Fruit fly (Drosophila melanogaster) whole organism, embryonic: ENCODE measurements around the gene CG4597.

Experiments
- Adf1 ChIP-seq: fragments of 200-800 bp; sonication (Bioruptor generic); IDR thresholded peaks from 2 replicates; pipeline ENCODE4 v1.3.6; 2022; ENCODE audit warnings: missing biosample characterization, missing genetic modification characterization
- B-H1 ChIP-seq: fragments of 200-800 bp; sonication (Bioruptor generic); IDR thresholded peaks from 3 replicates; pipeline ENCODE4 v1.3.6; 2022; ENCODE audit warnings: missing biosample characterization, missing genetic modification characterization
- Blimp-1 ChIP-seq: fragments of 200-800 bp; sonication (Bioruptor generic); optimal IDR thresholded peaks from 3 replicates; lab custom pipeline; 2018; ENCODE audit warnings: missing biosample characterization, missing genetic modification characterization, mild to moderate bottlenecking, moderate library complexity, missing genetic modification reagents
- BtbVII ChIP-seq: fragments of 200-800 bp; sonication (Bioruptor generic); optimal IDR thresholded peaks from 3 replicates; lab custom pipeline; 2017; ENCODE audit warnings: missing biosample characterization, mild to moderate bottlenecking, missing genetic modification characterization
- CG10147 ChIP-seq: fragments of 200-800 bp; sonication (Bioruptor generic); optimal IDR thresholded peaks from 2 replicates; lab custom pipeline; 2019; ENCODE audit warnings: missing biosample characterization, mild to moderate bottlenecking, missing genetic modification characterization, moderate library complexity
- CG10321 ChIP-seq: fragments of 200-800 bp; sonication (Bioruptor generic); IDR thresholded peaks from 2 replicates; pipeline ENCODE4 v1.3.6; 2022; ENCODE audit warnings: missing biosample characterization, missing genetic modification characterization
- CG10565 ChIP-seq: fragments of 200-800 bp; sonication (Bioruptor generic); optimal IDR thresholded peaks from 3 replicates; lab custom pipeline; 2016; ENCODE audit warnings: missing biosample characterization, mild to moderate bottlenecking, missing genetic modification characterization
- CG11398 ChIP-seq: fragments of 200-800 bp; sonication (Bioruptor generic); optimal IDR thresholded peaks from 2 replicates; lab custom pipeline; 2016; ENCODE audit warnings: missing biosample characterization, missing genetic modification characterization
- CG11560 ChIP-seq: fragments of 200-800 bp; sonication (Bioruptor generic); IDR thresholded peaks from 3 replicates; pipeline ENCODE4 v1.3.6; 2022; ENCODE audit warnings: missing biosample characterization, missing genetic modification characterization
- CG12659 ChIP-seq: fragments of 200-800 bp; sonication (Bioruptor generic); optimal IDR thresholded peaks from 3 replicates; lab custom pipeline; 2017; ENCODE audit warnings: mild to moderate bottlenecking, missing biosample characterization, missing genetic modification reagents, missing genetic modification characterization
- CG13775 ChIP-seq: fragments of 200-800 bp; sonication (Bioruptor generic); optimal IDR thresholded peaks from 3 replicates; lab custom pipeline; 2017; ENCODE audit warnings: missing biosample characterization, mild to moderate bottlenecking, missing genetic modification characterization
- CG13894 ChIP-seq: fragments of 200-800 bp; sonication (Bioruptor generic); optimal IDR thresholded peaks from 3 replicates; lab custom pipeline; 2018; ENCODE audit warnings: missing biosample characterization, mild to moderate bottlenecking, missing genetic modification characterization, moderate library complexity
- CG17829 ChIP-seq: fragments of 200-800 bp; optimal IDR thresholded peaks from 2 replicates; lab custom pipeline; 2019; ENCODE audit warnings: missing biosample characterization, mild to moderate bottlenecking, missing genetic modification characterization, moderate library complexity
- CG18011 ChIP-seq: fragments of 200-800 bp; sonication (Bioruptor generic); optimal IDR thresholded peaks from 2 replicates; lab custom pipeline; 2017; ENCODE audit warnings: missing biosample characterization, missing genetic modification characterization, mild to moderate bottlenecking, moderate library complexity, missing genotype
- CG18599 ChIP-seq: fragments of 200-800 bp; sonication (Bioruptor generic); optimal IDR thresholded peaks from 3 replicates; lab custom pipeline; 2017; ENCODE audit warnings: missing biosample characterization, missing genetic modification characterization, mild to moderate bottlenecking, moderate library complexity, missing genetic modification reagents
- CG30020 ChIP-seq: fragments of 200-800 bp; optimal IDR thresholded peaks from 2 replicates; lab custom pipeline; 2019; ENCODE audit warnings: missing biosample characterization, mild to moderate bottlenecking, missing genetic modification characterization, moderate library complexity
- CG31365 ChIP-seq: fragments of 200-800 bp; sonication (Bioruptor generic); optimal IDR thresholded peaks from 2 replicates; lab custom pipeline; 2018; ENCODE audit warnings: missing biosample characterization, mild to moderate bottlenecking, missing genetic modification characterization
- CG31388 ChIP-seq: fragments of 200-800 bp; sonication (Bioruptor generic); optimal IDR thresholded peaks from 2 replicates; lab custom pipeline; 2016; ENCODE audit warnings: missing biosample characterization, missing genetic modification characterization
- CG32532 ChIP-seq: fragments of 200-800 bp; sonication (Bioruptor generic); IDR thresholded peaks from 2 replicates; pipeline ENCODE4 v1.3.6; 2022; ENCODE audit warnings: missing biosample characterization, missing genetic modification characterization
- CG34224 ChIP-seq: fragments of 200-800 bp; sonication (Bioruptor generic); IDR thresholded peaks from 3 replicates; pipeline ENCODE4 v1.3.6; 2022; ENCODE audit warnings: missing biosample characterization, missing genetic modification characterization; ENCODE audit not compliant: partially characterized antibody
- CG4282 ChIP-seq: fragments of 200-800 bp; sonication (Bioruptor generic); optimal IDR thresholded peaks from 2 replicates; lab custom pipeline; 2016; ENCODE audit warnings: missing biosample characterization, missing genetic modification characterization
- CG4404 ChIP-seq: fragments of 200-800 bp; sonication (Bioruptor generic); IDR thresholded peaks from 2 replicates; pipeline ENCODE4 v1.3.6; 2022; ENCODE audit warnings: missing biosample characterization, missing genetic modification characterization
- CG4730 ChIP-seq: fragments of 200-800 bp; sonication (Bioruptor generic); IDR thresholded peaks from 2 replicates; pipeline ENCODE4 v1.3.6; 2022; ENCODE audit warnings: missing biosample characterization, missing genetic modification characterization
- CG8359 ChIP-seq: fragments of 200-800 bp; sonication (Bioruptor generic); optimal IDR thresholded peaks from 2 replicates; lab custom pipeline; 2017; ENCODE audit warnings: missing biosample characterization, mild to moderate bottlenecking, missing genetic modification characterization, borderline replicate concordance
- CkIIα-i1 ChIP-seq: fragments of 200-800 bp; sonication (Bioruptor generic); IDR thresholded peaks from 2 replicates; pipeline ENCODE4 v1.3.6; 2022; ENCODE audit warnings: missing biosample characterization, missing genetic modification characterization
- D19A ChIP-seq: fragments of 200-800 bp; optimal IDR thresholded peaks from 3 replicates; lab custom pipeline; 2019; ENCODE audit warnings: missing biosample characterization, mild to moderate bottlenecking, missing genetic modification characterization, moderate library complexity
- Dll ChIP-seq: fragments of 200-800 bp; sonication (Bioruptor generic); IDR thresholded peaks from 4 replicates; pipeline ENCODE4 v1.3.6; 2022; ENCODE audit warnings: missing biosample characterization, missing genetic modification characterization; ENCODE audit not compliant: partially characterized antibody
- Elba2 ChIP-seq: fragments of 200-800 bp; sonication (Bioruptor generic); optimal IDR thresholded peaks from 3 replicates; lab custom pipeline; 2016; ENCODE audit warnings: missing biosample characterization, missing genetic modification characterization
- Gsc ChIP-seq: fragments of 200-800 bp; sonication (Bioruptor generic); IDR thresholded peaks from 2 replicates; pipeline ENCODE4 v1.3.6; 2022; ENCODE audit warnings: missing biosample characterization, missing genetic modification characterization
- H15 ChIP-seq: fragments of 200-800 bp; sonication (Bioruptor generic); IDR thresholded peaks from 3 replicates; pipeline ENCODE4 v1.3.6; 2022; ENCODE audit warnings: missing biosample characterization, missing genetic modification characterization
- HLHmδ ChIP-seq: fragments of 200-800 bp; sonication (Bioruptor generic); optimal IDR thresholded peaks from 2 replicates; lab custom pipeline; 2018; ENCODE audit warnings: missing biosample characterization, mild to moderate bottlenecking, missing genetic modification characterization, moderate library complexity
- Hmr ChIP-seq: fragments of 200-800 bp; sonication (Bioruptor generic); optimal IDR thresholded peaks from 3 replicates; lab custom pipeline; 2017; ENCODE audit warnings: mild to moderate bottlenecking, missing biosample characterization, missing genetic modification reagents, missing genetic modification characterization
- Hr78 ChIP-seq, 2 experiments: fragments of 200-800 bp in 1 of 2; fragments of >200 bp in 1 of 2; sonication (Bioruptor generic) in 1 of 2; optimal IDR thresholded peaks; 2 replicates each; lab custom pipeline; 2017 to 2019; ENCODE audit warnings: missing biosample characterization in 2 of 2, missing genetic modification characterization in 2 of 2, mild to moderate bottlenecking in 1 of 2, moderate library complexity in 1 of 2
- Lhr ChIP-seq: fragments of 200-800 bp; sonication (Bioruptor generic); optimal IDR thresholded peaks from 3 replicates; lab custom pipeline; 2017; ENCODE audit warnings: mild to moderate bottlenecking, missing biosample characterization, missing genetic modification reagents, missing genetic modification characterization
- Lim3 ChIP-seq: fragments of 200-800 bp; sonication (Bioruptor generic); IDR thresholded peaks from 2 replicates; pipeline ENCODE4 v1.3.6; 2022; ENCODE audit warnings: missing biosample characterization, missing genetic modification characterization
- Myb ChIP-seq: fragments of 200-800 bp; sonication (Bioruptor generic); optimal IDR thresholded peaks from 2 replicates; lab custom pipeline; 2016; ENCODE audit warnings: missing biosample characterization, missing genetic modification characterization
- Nf-YC ChIP-seq: fragments of 200-800 bp; optimal IDR thresholded peaks from 3 replicates; lab custom pipeline; 2019; ENCODE audit warnings: missing biosample characterization, mild to moderate bottlenecking, missing genetic modification characterization, moderate library complexity
- Optix ChIP-seq: fragments of 200-800 bp; sonication (Bioruptor generic); IDR thresholded peaks from 3 replicates; pipeline ENCODE4 v1.3.6; 2022; ENCODE audit warnings: missing biosample characterization, missing genetic modification characterization
- Six4 ChIP-seq: fragments of 200-800 bp; sonication (Bioruptor generic); optimal IDR thresholded peaks from 2 replicates; lab custom pipeline; 2016; ENCODE audit warnings: missing biosample characterization, missing genetic modification characterization
- Sry-δ ChIP-seq: fragments of 200-800 bp; sonication (Bioruptor generic); optimal IDR thresholded peaks from 2 replicates; lab custom pipeline; 2016; ENCODE audit warnings: missing biosample characterization, missing genetic modification characterization
- ap ChIP-seq: fragments of 200-800 bp; sonication (Bioruptor generic); IDR thresholded peaks from 2 replicates; pipeline ENCODE4 v1.3.6; 2022; ENCODE audit warnings: missing biosample characterization, missing genetic modification characterization
- cg ChIP-seq: fragments of 200-800 bp; sonication (Bioruptor generic); optimal IDR thresholded peaks from 3 replicates; lab custom pipeline; 2019; ENCODE audit warnings: missing biosample characterization, mild to moderate bottlenecking, missing genetic modification characterization, moderate library complexity
- dan ChIP-seq: fragments of 200-800 bp; sonication (Bioruptor generic); IDR thresholded peaks from 2 replicates; pipeline ENCODE4 v1.3.6; 2022; ENCODE audit warnings: missing biosample characterization, missing genetic modification characterization
- dmrt11E ChIP-seq: fragments of 200-800 bp; sonication (Bioruptor generic); optimal IDR thresholded peaks from 3 replicates; lab custom pipeline; 2018; ENCODE audit warnings: missing biosample characterization, mild to moderate bottlenecking, missing genetic modification characterization, moderate library complexity
- grn ChIP-seq: fragments of 200-800 bp; sonication (Bioruptor generic); optimal IDR thresholded peaks from 3 replicates; lab custom pipeline; 2017; ENCODE audit warnings: missing biosample characterization, missing genetic modification characterization
- kah ChIP-seq: fragments of 200-800 bp; sonication (Bioruptor generic); optimal IDR thresholded peaks from 2 replicates; lab custom pipeline; 2018; ENCODE audit warnings: missing biosample characterization, mild to moderate bottlenecking, missing genetic modification characterization
- kay ChIP-seq: fragments of 200-800 bp; sonication (Bioruptor generic); optimal IDR thresholded peaks from 2 replicates; lab custom pipeline; 2016; ENCODE audit warnings: missing biosample characterization, missing genetic modification characterization
- pfk ChIP-seq: fragments of 200-800 bp; sonication (Bioruptor generic); optimal IDR thresholded peaks from 2 replicates; lab custom pipeline; 2018; ENCODE audit warnings: missing biosample characterization, mild to moderate bottlenecking, missing genetic modification characterization, moderate library complexity
- pnt ChIP-seq: fragments of 200-800 bp; sonication (Bioruptor generic); optimal IDR thresholded peaks from 3 replicates; lab custom pipeline; 2016; ENCODE audit warnings: missing biosample characterization, missing genetic modification characterization
- sr ChIP-seq: fragments of 200-800 bp; sonication (Bioruptor generic); IDR thresholded peaks from 3 replicates; pipeline ENCODE4 v1.3.6; 2022; ENCODE audit warnings: missing biosample characterization, missing genetic modification characterization

The CG4597 gene

DNA sequence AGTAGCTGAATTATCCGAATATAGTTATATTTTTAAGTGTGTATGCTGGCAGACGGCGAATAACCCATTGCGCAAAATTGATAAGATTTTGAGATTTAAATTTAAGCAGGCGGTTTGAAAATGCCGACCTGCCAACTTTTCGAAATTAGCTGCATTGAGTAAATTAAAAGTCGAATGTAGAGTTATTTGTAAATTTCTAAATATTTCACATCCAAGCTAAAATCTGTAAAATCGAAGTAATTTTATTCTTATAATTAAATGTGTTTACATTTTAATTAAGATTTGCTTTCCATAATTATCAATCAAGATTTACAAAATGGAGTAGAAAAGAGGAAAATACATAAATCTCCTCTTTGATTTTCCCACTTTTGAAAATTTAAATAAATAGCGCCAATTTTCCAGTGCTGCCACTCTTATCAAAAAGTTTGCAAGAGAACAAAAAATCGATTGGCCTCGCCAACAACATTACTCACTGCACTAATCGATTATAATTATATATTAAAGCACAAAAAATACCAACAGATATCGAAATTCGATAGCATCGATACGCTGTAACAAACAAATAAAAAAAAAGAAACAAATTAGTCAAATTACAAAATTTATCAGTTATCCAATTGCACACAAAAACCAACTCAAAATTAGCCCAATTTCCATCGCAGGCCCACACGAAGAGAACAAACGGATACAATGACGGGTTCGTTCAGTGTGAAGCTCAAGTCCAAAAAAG, 4.6 kb downstream of the CG4597 start, which contains the start of gene Yod1 (continued):
- no peak for TF ChIP-seq dan (GFP tag; lab: Robert Waterston, UW)
- no peak for TF ChIP-seq CG31365 (tag; lab: Kevin White, UChicago)
- TF ChIP-seq Lim3 (GFP tag; lab: Robert Waterston, UW) = no peak
- no peak for TF ChIP-seq CG4282
- no peak for TF ChIP-seq CG13775
- no peak for TF ChIP-seq CG13894
- TF ChIP-seq CG4730 (GFP tag; lab: Robert Waterston, UW) = no peak
- TF ChIP-seq H15 (GFP tag; lab: Robert Waterston, UW) = no peak
- no peak for TF ChIP-seq pnt (GFP tag; lab: Kevin White, UChicago)
- TF ChIP-seq CG31388 = no peak
- no peak for TF ChIP-seq CG4404 (GFP tag; lab: Robert Waterston, UW)
- TF ChIP-seq Adf1 (GFP tag; lab: Robert Waterston, UW) = no peak
- peak; percentile 96 for TF ChIP-seq CG11560
- TF ChIP-seq Hr78 (GFP tag; optimal IDR thresholded peaks at IDR 0.05; lab: Kevin White, UChicago) = peak in 1 of 2 experiments; percentile 65
- no peak for TF ChIP-seq Elba2 (GFP tag; lab: Kevin White, UChicago)
- TF ChIP-seq CG10321 (GFP tag; lab: Robert Waterston, UW) = no peak
- no peak for TF ChIP-seq CG18599 (GFP tag; lab: Kevin White, UChicago)
- no peak for TF ChIP-seq CG10147 (GFP tag; lab: Kevin White, UChicago)
- no peak for TF ChIP-seq CG11398 (GFP tag; lab: Kevin White, UChicago)
- TF ChIP-seq CkIIα-i1 = no peak
- peak; percentile 57 for TF ChIP-seq CG12659
- no peak for TF ChIP-seq BtbVII (GFP tag; lab: Kevin White, UChicago)
- no peak for TF ChIP-seq cg (GFP tag; lab: Kevin White, UChicago)
- no peak for TF ChIP-seq Optix (GFP tag; lab: Robert Waterston, UW)
- peak; percentile 37 for TF ChIP-seq CG17829 (tag; lab: Kevin White, UChicago)
- TF ChIP-seq CG34224 = peak; percentile 87
- peak; percentile 51 for TF ChIP-seq Lhr
- no peak for TF ChIP-seq ap (GFP tag; lab: Robert Waterston, UW)
- TF ChIP-seq CG18011 (GFP tag; lab: Kevin White, UChicago) = no peak
- TF ChIP-seq Hmr (GFP tag; lab: Kevin White, UChicago) = no peak
- TF ChIP-seq dmrt11E (tag; lab: Kevin White, UChicago) = no peak
- TF ChIP-seq CG32532 (GFP tag; lab: Robert Waterston, UW) = no peak
- no peak for TF ChIP-seq D19A (tag; lab: Kevin White, UChicago)
- TF ChIP-seq CG30020 (tag; lab: Kevin White, UChicago) = no peak
- TF ChIP-seq sr (GFP tag; lab: Robert Waterston, UW) = no peak
- peak; percentile 62 for TF ChIP-seq kay (GFP tag; lab: Kevin White, UChicago)
- TF ChIP-seq Myb (GFP tag; lab: Kevin White, UChicago) = peak; percentile 86
- TF ChIP-seq Dll (GFP tag; lab: Robert Waterston, UW) = peak; percentile 81; the same call in 3 of the 4 replicates
- TF ChIP-seq kah = no peak
- TF ChIP-seq pfk (GFP tag; lab: Kevin White, UChicago) = no peak
- TF ChIP-seq CG8359 = no peak
- TF ChIP-seq B-H1 = no peak
- TF ChIP-seq Gsc = no peak
- no peak for TF ChIP-seq CG10565
- peak; percentile 17 for TF ChIP-seq Nf-YC (tag; lab: Kevin White, UChicago)
- no peak for TF ChIP-seq grn (GFP tag; lab: Kevin White, UChicago)
- no peak for TF ChIP-seq Six4
- peak; percentile 47 for TF ChIP-seq Sry-δ
- TF ChIP-seq HLHmδ (GFP tag; lab: Kevin White, UChicago) = no peak
- no peak for TF ChIP-seq Blimp-1
